Worm (Caenorhabditis elegans) whole organism, L4/young adult: ENCODE measurements around the gene ZK1307.4.

Experiments
- W03F9.2 ChIP-seq: fragments of 150-350 bp; optimal IDR thresholded peaks from 2 replicates; lab custom pipeline; 2014; ENCODE audit warnings: missing biosample characterization, missing genetic modification characterization
- dao-5 ChIP-seq: sonication (generic microtip); optimal IDR thresholded peaks from 2 replicates; lab custom pipeline; 2016; ENCODE audit warnings: missing genotype, missing genetic modification characterization, moderate library complexity, missing compliant biosample characterization
- him-1 ChIP-seq: sonication (generic microtip); optimal IDR thresholded peaks from 2 replicates; lab custom pipeline; 2016; ENCODE audit warnings: missing genotype, missing genetic modification reagents, missing genetic modification characterization, missing compliant biosample characterization

ce11 chrII:9677470-9677869 is 25.9 kb upstream of the ZK1307.4 start:
- TF ChIP-seq him-1 (tag; lab: Kevin White, UChicago) (no peak), W03F9.2 (tag; lab: Kevin White, UChicago) (no peak), dao-5 (no peak)
